Worm (Caenorhabditis elegans) whole organism, mixed stage, embryonic: Measurements from ENCODE around the gene frpr-7.

Experiments
- M03D4.4 ChIP-seq: sonication (generic microtip); optimal IDR thresholded peaks from 2 replicates; lab custom pipeline; 2017; ENCODE audit warnings: mild to moderate bottlenecking, missing genetic modification characterization, missing compliant biosample characterization
- bed-3 ChIP-seq: fragments of 200-800 bp; sonication (Bioruptor generic); optimal IDR thresholded peaks from 3 replicates; lab custom pipeline; 2018; ENCODE audit warnings: mild to moderate bottlenecking, missing genetic modification characterization, moderate library complexity, missing compliant biosample characterization
- blmp-1 ChIP-seq: fragments of 150-350 bp; optimal IDR thresholded peaks from 2 replicates; lab custom pipeline; 2014; ENCODE audit warnings: missing biosample characterization, missing genetic modification characterization
- ceh-39 ChIP-seq: fragments of 150-350 bp; optimal IDR thresholded peaks from 2 replicates; lab custom pipeline; 2014; ENCODE audit warnings: missing biosample characterization, missing genetic modification characterization
- ceh-43 ChIP-seq: fragments of 200-800 bp; sonication (Bioruptor generic); optimal IDR thresholded peaks from 2 replicates; lab custom pipeline; 2018; ENCODE audit warnings: mild to moderate bottlenecking, missing genetic modification characterization, moderate library complexity, missing compliant biosample characterization
- ceh-83 ChIP-seq: fragments of 200-800 bp; sonication (Bioruptor generic); optimal IDR thresholded peaks from 2 replicates; lab custom pipeline; 2018; ENCODE audit warnings: mild to moderate bottlenecking, missing genetic modification characterization, missing compliant biosample characterization
- ces-1 ChIP-seq: fragments of 150-350 bp; optimal IDR thresholded peaks from 2 replicates; lab custom pipeline; 2014; ENCODE audit warnings: missing biosample characterization, missing genetic modification reagents, missing genetic modification characterization
- cnd-1 ChIP-seq: fragments of 200-800 bp; sonication (Bioruptor generic); optimal IDR thresholded peaks from 2 replicates; lab custom pipeline; 2018; ENCODE audit warnings: mild to moderate bottlenecking, missing genetic modification characterization, missing compliant biosample characterization
- drap-1 ChIP-seq: fragments of 200-800 bp; sonication (Bioruptor generic); optimal IDR thresholded peaks from 3 replicates; lab custom pipeline; 2018; ENCODE audit warnings: mild to moderate bottlenecking, missing genetic modification characterization, missing compliant biosample characterization
- elt-1 ChIP-seq: sonication (generic microtip); optimal IDR thresholded peaks from 2 replicates; lab custom pipeline; 2017; ENCODE audit warnings: missing genetic modification characterization, mild to moderate bottlenecking, missing compliant biosample characterization, antibody characterized with exemption, moderate library complexity, borderline replicate concordance; ENCODE audit not compliant: insufficient read depth
- elt-3 ChIP-seq: fragments of 150-350 bp; optimal IDR thresholded peaks from 2 replicates; lab custom pipeline; 2014; ENCODE audit warnings: missing biosample characterization, missing genetic modification characterization
- flh-1 ChIP-seq: fragments of 200-800 bp; sonication (Bioruptor generic); optimal IDR thresholded peaks from 2 replicates; lab custom pipeline; 2018; ENCODE audit warnings: mild to moderate bottlenecking, missing genetic modification characterization, moderate library complexity, missing compliant biosample characterization
- ham-2 ChIP-seq: fragments of 200-800 bp; sonication (Bioruptor generic); optimal IDR thresholded peaks from 2 replicates; lab custom pipeline; 2018; ENCODE audit warnings: mild to moderate bottlenecking, missing genetic modification characterization, missing compliant biosample characterization
- hlh-1 ChIP-seq: fragments of 150-350 bp; optimal IDR thresholded peaks from 2 replicates; lab custom pipeline; 2014; ENCODE audit warnings: missing biosample characterization, missing genetic modification reagents, missing genetic modification characterization
- lsy-2 ChIP-seq: fragments of 150-350 bp; optimal IDR thresholded peaks from 2 replicates; lab custom pipeline; 2014; ENCODE audit warnings: missing biosample characterization, missing genetic modification characterization
- mls-2 ChIP-seq: sonication (generic microtip); optimal IDR thresholded peaks from 2 replicates; lab custom pipeline; 2016; ENCODE audit warnings: mild to moderate bottlenecking, missing genetic modification characterization, moderate library complexity, missing compliant biosample characterization
- nhr-12 ChIP-seq: fragments of 150-350 bp; optimal IDR thresholded peaks from 2 replicates; lab custom pipeline; 2014; ENCODE audit warnings: missing biosample characterization, missing genetic modification characterization
- nhr-237 ChIP-seq: fragments of 150-350 bp; optimal IDR thresholded peaks from 2 replicates; lab custom pipeline; 2014; ENCODE audit warnings: missing biosample characterization, missing genetic modification characterization
- nhr-28 ChIP-seq: fragments of 150-350 bp; optimal IDR thresholded peaks from 2 replicates; lab custom pipeline; 2014; ENCODE audit warnings: missing biosample characterization, missing genetic modification characterization
- nhr-76 ChIP-seq: sonication (generic microtip); optimal IDR thresholded peaks from 2 replicates; lab custom pipeline; 2017; ENCODE audit warnings: missing biosample characterization, missing genetic modification characterization
- pha-4 ChIP-seq: fragments of 150-350 bp; optimal IDR thresholded peaks from 2 replicates; lab custom pipeline; 2018; ENCODE audit warnings: missing biosample characterization, missing genetic modification reagents, missing genetic modification characterization
- sptf-1 ChIP-seq: sonication (generic microtip); optimal IDR thresholded peaks from 2 replicates; lab custom pipeline; 2017; ENCODE audit warnings: mild to moderate bottlenecking, missing genetic modification characterization, moderate library complexity, missing compliant biosample characterization
- tbx-8 ChIP-seq: fragments of 200-800 bp; sonication (Bioruptor generic); optimal IDR thresholded peaks from 2 replicates; lab custom pipeline; 2018; ENCODE audit warnings: mild to moderate bottlenecking, missing genetic modification characterization, moderate library complexity, missing compliant biosample characterization
- unc-120 ChIP-seq: sonication (generic microtip); optimal IDR thresholded peaks from 2 replicates; lab custom pipeline; 2017; ENCODE audit warnings: missing genetic modification characterization, missing compliant biosample characterization; ENCODE audit not compliant: poor library complexity, severe bottlenecking
- unc-39 ChIP-seq: fragments of 150-350 bp; optimal IDR thresholded peaks from 2 replicates; lab custom pipeline; 2014; ENCODE audit warnings: missing biosample characterization, missing genetic modification characterization
- unc-62 ChIP-seq: fragments of 150-350 bp; optimal IDR thresholded peaks from 2 replicates; lab custom pipeline; 2014; ENCODE audit warnings: missing biosample characterization, missing genetic modification reagents, missing genetic modification characterization

Gene frpr-7

DNA sequence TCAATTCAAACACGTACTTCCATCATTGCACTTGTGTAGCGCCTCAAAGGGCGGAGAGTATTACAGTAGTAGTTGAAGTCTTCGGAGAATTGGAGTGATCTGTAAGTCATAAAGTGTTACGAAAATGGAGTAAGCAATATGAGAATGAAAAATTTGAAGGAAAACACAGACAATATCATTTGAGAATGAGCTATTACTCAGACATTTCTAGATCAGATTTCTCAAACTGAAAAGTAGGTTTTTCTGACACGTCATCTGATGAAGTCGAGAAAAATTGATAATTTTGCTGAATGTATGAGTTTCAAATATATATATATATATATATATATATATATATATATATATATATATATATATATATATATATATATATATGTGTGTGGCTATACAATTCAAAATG is at the start of gene frpr-7:
Gene frpr-7, minus strand, starts transcription at position 101 of the 400 bp plus-strand sequence.
- TF ChIP-seq elt-3 (tag; lab: Kevin White, UChicago) = no peak
- TF ChIP-seq nhr-76 (tag; lab: Kevin White, UChicago) = no peak
- no peak for TF ChIP-seq tbx-8
- TF ChIP-seq mls-2 (tag; lab: Kevin White, UChicago) = no peak
- TF ChIP-seq nhr-12 (tag; lab: Kevin White, UChicago) = no peak
- no peak for TF ChIP-seq M03D4.4 (tag; lab: Kevin White, UChicago)
- no peak for TF ChIP-seq cnd-1
- no peak for TF ChIP-seq blmp-1
- no peak for TF ChIP-seq elt-1 (tag; lab: Kevin White, UChicago)
- no peak for TF ChIP-seq ham-2 (GFP tag; lab: Kevin White, UChicago)
- TF ChIP-seq ces-1 (GFP tag; lab: Kevin White, UChicago) = no peak
- TF ChIP-seq unc-62 (GFP tag; lab: Kevin White, UChicago) = no peak
- TF ChIP-seq, all 35 proteins: peak for 0

DNA sequence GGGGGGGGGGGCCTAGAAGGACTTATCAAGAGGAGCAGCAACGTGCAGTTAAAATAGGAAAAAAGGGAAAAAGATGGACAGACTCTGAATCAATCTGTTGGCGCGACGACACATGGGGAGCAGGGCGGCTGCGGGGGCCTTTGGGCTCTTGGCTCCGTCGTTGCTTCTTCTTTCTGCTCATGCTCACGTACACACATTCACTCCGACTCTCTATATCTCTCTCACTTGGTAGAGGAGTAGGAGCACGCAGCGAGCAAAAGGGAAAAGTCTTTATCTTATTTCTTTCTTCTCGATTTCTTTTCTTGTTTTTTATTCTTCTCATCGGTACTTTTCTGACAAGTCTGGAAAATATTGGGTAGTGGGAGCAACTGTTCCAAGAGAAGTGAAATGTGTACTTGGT is 48.7 kb upstream of the frpr-7 start:
- TF ChIP-seq lsy-2 (tag; lab: Kevin White, UChicago) (no peak), ces-1 (GFP tag; lab: Kevin White, UChicago) (peak; percentile 46), flh-1 (GFP tag; lab: Kevin White, UChicago) (no peak), pha-4 (no peak), ceh-39 (no peak), sptf-1 (tag; lab: Kevin White, UChicago) (peak; percentile 29), unc-120 (tag; lab: Kevin White, UChicago) (peak; percentile 22), nhr-28 (tag; lab: Kevin White, UChicago) (no peak), unc-62 (GFP tag; lab: Kevin White, UChicago) (no peak)

DNA sequence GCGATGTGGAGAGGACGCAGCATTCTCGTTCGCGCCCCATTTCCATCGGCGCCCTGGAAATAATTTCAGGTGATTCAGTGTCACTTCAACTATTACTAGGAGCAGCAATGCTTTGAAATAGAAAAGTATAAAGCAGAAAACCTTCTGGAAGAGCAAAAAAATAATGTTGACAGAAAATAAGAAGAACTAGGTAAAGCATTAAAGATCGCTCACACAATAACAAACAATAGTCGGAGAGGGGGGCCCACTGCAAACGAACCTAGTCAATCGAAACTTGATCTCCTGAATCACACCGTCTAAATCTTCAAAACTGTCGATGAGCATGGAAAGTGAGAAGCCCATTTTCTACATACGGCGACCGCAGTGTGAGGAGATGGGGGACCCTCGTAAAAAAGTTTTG is 48.2 kb upstream of the frpr-7 start:
- TF ChIP-seq unc-120 (tag; lab: Kevin White, UChicago) (no peak), nhr-237 (tag; lab: Kevin White, UChicago) (no peak), nhr-76 (tag; lab: Kevin White, UChicago) (no peak), unc-39 (tag; lab: Kevin White, UChicago) (no peak), bed-3 (no peak), flh-1 (GFP tag; lab: Kevin White, UChicago) (no peak), ceh-43 (no peak), unc-62 (GFP tag; lab: Kevin White, UChicago) (no peak)

DNA sequence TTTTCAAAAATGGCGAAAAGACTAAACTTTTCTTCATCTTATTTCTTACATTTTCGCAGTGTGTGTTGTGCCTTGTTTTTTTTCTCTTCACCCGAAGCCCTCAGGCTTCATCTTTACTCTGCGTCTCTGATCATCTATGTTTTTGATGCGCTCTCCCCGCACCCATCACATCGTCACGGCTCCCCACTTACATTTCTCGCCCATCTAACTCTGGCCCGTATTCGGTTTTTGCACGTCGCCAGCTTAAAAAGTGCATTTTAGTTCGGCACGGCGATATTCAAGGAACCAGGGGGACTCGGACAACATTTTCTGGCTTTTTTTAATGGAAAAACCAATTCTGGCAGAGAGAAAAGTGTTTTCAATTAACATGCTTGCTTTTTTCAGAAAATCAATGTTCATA is 47.7 kb upstream of the frpr-7 start:
- TF ChIP-seq tbx-8 = no peak
- TF ChIP-seq, all 35 proteins: peak for 0

DNA sequence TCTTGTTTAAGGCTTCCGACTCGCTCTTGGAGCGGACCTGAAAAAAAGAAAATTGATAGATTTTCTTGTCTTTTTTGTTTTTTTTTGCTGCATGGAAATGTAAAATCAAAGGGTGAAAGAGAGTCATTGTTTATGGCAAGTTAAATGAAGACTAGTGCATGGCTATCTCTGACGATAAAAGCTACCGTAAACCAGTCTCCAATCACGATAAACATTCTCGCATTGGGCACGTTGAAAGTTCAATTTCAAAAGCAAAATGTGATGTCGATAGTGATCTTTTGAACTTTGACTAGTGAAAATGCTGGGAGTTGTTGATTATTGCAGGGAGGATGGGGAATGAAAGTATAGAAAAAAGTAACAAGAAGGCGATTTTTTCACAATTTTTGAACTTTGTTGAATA is 46.9 kb upstream of the frpr-7 start:
- TF ChIP-seq ces-1 (GFP tag; lab: Kevin White, UChicago) (no peak), ceh-83 (GFP tag; lab: Kevin White, UChicago) (no peak), blmp-1 (no peak)

DNA sequence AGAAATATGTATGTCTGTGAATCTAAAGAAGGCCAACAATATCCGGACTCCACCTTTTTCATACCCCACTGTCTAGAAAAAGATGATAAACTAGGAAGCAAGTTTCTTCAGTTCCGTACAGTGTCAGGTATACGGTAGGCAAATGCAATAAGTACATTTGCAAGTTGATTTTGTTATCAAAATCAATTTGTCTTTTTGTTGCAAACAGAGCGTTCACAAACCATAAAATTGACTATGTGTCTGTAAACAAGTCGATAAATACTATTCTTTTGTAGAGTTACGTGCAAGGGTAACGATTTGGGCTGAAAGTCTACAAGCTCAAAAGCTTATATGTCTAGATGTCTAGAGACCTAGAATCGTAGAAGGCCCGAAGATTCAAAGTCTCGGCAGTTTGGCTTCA is 46.0 kb upstream of the frpr-7 start:
- TF ChIP-seq nhr-237 (tag; lab: Kevin White, UChicago) = no peak
- TF ChIP-seq, all 35 proteins: peak for 0

DNA sequence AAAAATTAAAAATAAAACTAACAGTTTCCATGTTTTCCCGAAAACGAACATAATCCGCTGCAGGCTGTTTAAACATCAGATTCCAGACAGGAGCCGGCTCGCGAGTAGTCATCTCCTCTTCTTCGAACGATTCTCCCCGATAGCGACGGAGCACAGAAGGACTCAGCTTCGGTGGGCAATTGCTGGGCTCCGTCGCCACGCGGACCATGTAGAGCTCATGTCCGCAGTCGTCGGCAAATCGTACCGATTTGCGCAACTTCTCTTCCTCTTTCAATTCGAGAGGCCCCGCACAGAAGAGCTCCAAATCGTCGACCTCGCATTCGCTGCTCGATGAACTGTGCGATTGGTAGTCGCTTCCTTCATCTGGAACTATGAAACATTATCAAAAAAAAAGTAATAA is 45.6 kb upstream of the frpr-7 start:
- TF ChIP-seq tbx-8 (no peak), M03D4.4 (tag; lab: Kevin White, UChicago) (no peak), flh-1 (GFP tag; lab: Kevin White, UChicago) (no peak), nhr-237 (tag; lab: Kevin White, UChicago) (no peak), ceh-83 (GFP tag; lab: Kevin White, UChicago) (no peak), elt-3 (tag; lab: Kevin White, UChicago) (no peak), drap-1 (GFP tag; lab: Kevin White, UChicago) (no peak), bed-3 (no peak), ceh-39 (no peak)
- TF ChIP-seq, all 35 proteins: peak for 0

DNA sequence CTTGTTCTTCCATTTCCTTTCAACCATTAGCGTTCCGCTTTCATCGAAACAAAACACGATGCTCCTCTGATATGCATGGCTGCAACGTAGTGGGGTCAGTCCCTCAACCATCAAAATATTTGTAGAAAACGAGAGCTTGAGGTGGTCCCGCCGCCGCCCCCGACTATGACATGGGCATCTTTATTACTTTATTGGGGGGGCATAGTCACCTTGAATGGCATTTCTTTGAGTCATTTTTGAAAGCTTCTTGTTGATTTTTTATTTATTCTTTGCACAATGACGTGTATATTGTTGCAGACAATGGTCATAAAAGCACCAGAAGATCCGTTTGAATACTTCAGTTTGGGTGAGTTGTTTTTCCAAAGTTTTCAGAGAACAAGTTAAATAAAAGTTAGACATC is 34.6 kb upstream of the frpr-7 start, which contains the start of gene ncs-7:
Gene ncs-7, plus strand, starts transcription at position 301 of the 400 bp plus-strand sequence.
- TF ChIP-seq unc-62 (GFP tag; lab: Kevin White, UChicago) (no peak), hlh-1 (tag; lab: Kevin White, UChicago) (no peak), ham-2 (GFP tag; lab: Kevin White, UChicago) (no peak), tbx-8 (no peak), nhr-76 (tag; lab: Kevin White, UChicago) (no peak)
- TF ChIP-seq, all 35 proteins: peak for 0
